Fruit fly (Drosophila melanogaster): ENCODE measurements around the gene HGTX.

Gene HGTX

dm6 chr3L:14607620-14608019, 8.3 kb upstream of the HGTX start (continued):
- TF ChIP-seq cwo (GFP tag; optimal IDR thresholded peaks at IDR 0.05) = no peak
- TF ChIP-seq vnd (GFP tag; IDR thresholded peaks at IDR 0.05; ENCODE audit: partially characterized antibody) = no peak
- no peak for TF ChIP-seq Xrp1 (GFP tag; IDR thresholded peaks at IDR 0.05)
- TF ChIP-seq Deaf1 (tag; optimal IDR thresholded peaks at IDR 0.05) = no peak
- peak; percentile 5 for TF ChIP-seq D19A (tag; optimal IDR thresholded peaks at IDR 0.05)
- TF ChIP-seq dati (GFP tag; IDR thresholded peaks at IDR 0.05) = no peak
- TF ChIP-seq fd64A (GFP tag; optimal IDR thresholded peaks at IDR 0.05) = no peak
- TF ChIP-seq CG11504 (tag; optimal IDR thresholded peaks at IDR 0.05) = peak; percentile 10
- TF ChIP-seq Med (GFP tag) = peak; percentile 51
- peak; percentile 1 for TF ChIP-seq CG30403 (GFP tag; optimal IDR thresholded peaks at IDR 0.05)
- TF ChIP-seq CG18764 (GFP tag; optimal IDR thresholded peaks at IDR 0.05) = no peak
- no peak for TF ChIP-seq YL-1 (GFP tag; optimal IDR thresholded peaks at IDR 0.05)
- no peak for TF ChIP-seq lbe (GFP tag; optimal IDR thresholded peaks at IDR 0.05)
- no peak for TF ChIP-seq Chrac-16 (GFP tag; optimal IDR thresholded peaks at IDR 0.05)
- TF ChIP-seq ems (GFP tag; optimal IDR thresholded peaks at IDR 0.05) = no peak
- no peak for TF ChIP-seq inv (GFP tag; IDR thresholded peaks at IDR 0.05; ENCODE audit: partially characterized antibody)
- no peak; the same call in 1 of the 2 replicates for TF ChIP-seq slbo (GFP tag; IDR thresholded peaks at IDR 0.05)
- peak; percentile 11; the same call in 1 of the 3 replicates for TF ChIP-seq CG6791 (GFP tag; IDR thresholded peaks at IDR 0.05; ENCODE audit: partially characterized antibody)
- TF ChIP-seq Sox100B (GFP tag; optimal IDR thresholded peaks at IDR 0.05) = no peak
- no peak for TF ChIP-seq wek (GFP tag; optimal IDR thresholded peaks at IDR 0.05)
- no peak for TF ChIP-seq br (optimal IDR thresholded peaks at IDR 0.05)
- TF ChIP-seq trem (tag; optimal IDR thresholded peaks at IDR 0.05) = no peak
- TF ChIP-seq HLHmδ (GFP tag; optimal IDR thresholded peaks at IDR 0.05) = no peak
- TF ChIP-seq Stat92E (GFP tag; optimal IDR thresholded peaks at IDR 0.05) = no peak
- TF ChIP-seq Jarid2 (GFP tag; optimal IDR thresholded peaks at IDR 0.05) = peak; percentile 16
- TF ChIP-seq CG18619 (GFP tag; optimal IDR thresholded peaks at IDR 0.05) = no peak
- peak; percentile 4 for TF ChIP-seq CG7839 (tag; optimal IDR thresholded peaks at IDR 0.05)
- TF ChIP-seq CG3065 (GFP tag; optimal IDR thresholded peaks at IDR 0.05) = no peak
- no peak for TF ChIP-seq D19B (GFP tag; optimal IDR thresholded peaks at IDR 0.05)
- no peak for TF ChIP-seq croc (GFP tag; conservative IDR thresholded peaks at IDR 0.05)
- no peak for TF ChIP-seq bigmax (GFP tag; optimal IDR thresholded peaks at IDR 0.05)
- no peak for TF ChIP-seq HmgD (GFP tag; optimal IDR thresholded peaks at IDR 0.05)
- no peak for TF ChIP-seq CG17912 (GFP tag; optimal IDR thresholded peaks at IDR 0.05)
- TF ChIP-seq CG14441 (GFP tag; IDR thresholded peaks at IDR 0.05) = peak; percentile 16; the same call in 1 of the 2 replicates
- TF ChIP-seq exex (tag; optimal IDR thresholded peaks at IDR 0.05) = no peak
- TF ChIP-seq zen (tag; optimal IDR thresholded peaks at IDR 0.05) = peak; percentile 0
- TF ChIP-seq sob (GFP tag; IDR thresholded peaks at IDR 0.05) = no peak
- no peak for TF ChIP-seq CG6272 (GFP tag; IDR thresholded peaks at IDR 0.05)
- no peak for TF ChIP-seq Neu2 (GFP tag; optimal IDR thresholded peaks at IDR 0.05; ENCODE audit: borderline replicate concordance)
- TF ChIP-seq ftz-f1 (GFP tag; optimal IDR thresholded peaks at IDR 0.05) = no peak
- peak; percentile 4 for TF ChIP-seq CG14710 (tag; optimal IDR thresholded peaks at IDR 0.05)
- peak; percentile 4 for TF ChIP-seq CG17829 (tag; optimal IDR thresholded peaks at IDR 0.05)
- no peak for TF ChIP-seq BtbVII (GFP tag; optimal IDR thresholded peaks at IDR 0.05)
- no peak for TF ChIP-seq GATAe (GFP tag; conservative IDR thresholded peaks at IDR 0.05)
- no peak for TF ChIP-seq Lim3 (GFP tag; IDR thresholded peaks at IDR 0.05)
- no peak for TF ChIP-seq ERR (GFP tag; optimal IDR thresholded peaks at IDR 0.05)
- peak; percentile 6 for TF ChIP-seq gem (tag; optimal IDR thresholded peaks at IDR 0.05)
- no peak for TF ChIP-seq CG10979 (tag; optimal IDR thresholded peaks at IDR 0.05)
- no peak for TF ChIP-seq CG30020 (tag; optimal IDR thresholded peaks at IDR 0.05)
- TF ChIP-seq hkb (optimal IDR thresholded peaks at IDR 0.05) = no peak
- TF ChIP-seq hkb (GFP tag; IDR thresholded peaks at IDR 0.05) = 0 out of 2 replicates have a peak, but pooled peaks have one; percentile 30
